Worm (Caenorhabditis elegans): ENCODE data around the gene ppm-1.G.

- TF ChIP-seq jun-1 (tag; optimal IDR thresholded peaks at IDR 0.05) (no peak), nhr-28 (tag; optimal IDR thresholded peaks at IDR 0.05) (no peak), mdl-1 (tag; optimal IDR thresholded peaks at IDR 0.05) (no peak), ama-1 (optimal IDR thresholded peaks at IDR 0.05) (no peak), ceh-90 (tag; optimal IDR thresholded peaks at IDR 0.05) (no peak), snpc-4 (tag; optimal IDR thresholded peaks at IDR 0.05) (peak; percentile 16), ztf-4 (tag; optimal IDR thresholded peaks at IDR 0.05) (no peak), sptf-1 (tag; optimal IDR thresholded peaks at IDR 0.05) (no peak)
Observed at ce11 chrIII:764404-764803, 19.1 kb upstream of the ppm-1.G start.

All from whole organism, L1 larva.